Worm (Caenorhabditis elegans): ENCODE results near the gene ZK688.7.

Gene ZK688.7

ce11 chrIII:7872776-7873175 lies 38.7 kb downstream of the ZK688.7 start (continued):
- no peak for TF ChIP-seq dpl-1 (GFP tag; optimal IDR thresholded peaks at IDR 0.05)
- TF ChIP-seq ceh-90 (tag; optimal IDR thresholded peaks at IDR 0.05), result no peak

DNA sequence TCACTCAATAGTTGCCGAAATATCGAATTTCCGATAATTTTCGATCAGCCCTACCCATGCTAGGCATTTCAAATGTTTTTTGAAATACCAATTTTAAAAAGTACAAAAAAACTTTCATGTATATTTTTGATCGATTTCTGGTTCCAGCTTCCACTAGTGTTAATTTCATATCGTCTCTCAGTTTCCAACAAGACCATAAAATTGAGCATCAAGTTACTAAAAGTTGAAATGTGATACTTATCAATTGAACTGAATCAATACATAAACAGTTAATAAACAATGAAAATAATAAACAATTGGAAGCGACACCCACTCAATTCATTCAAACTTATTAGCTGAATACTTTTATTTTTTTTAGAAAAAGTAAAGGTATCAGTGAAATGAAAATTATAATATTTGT lies 45.2 kb downstream of the ZK688.7 start, which contains the start of gene cup-4:
Gene cup-4, plus strand, starts transcription at position 301 of the 400 bp plus-strand sequence.
- TF ChIP-seq aha-1 (tag; optimal IDR thresholded peaks at IDR 0.05) (no peak), swsn-7 (tag; optimal IDR thresholded peaks at IDR 0.05) (no peak), xbp-1 (tag; optimal IDR thresholded peaks at IDR 0.05) (no peak), hlh-4 (tag; optimal IDR thresholded peaks at IDR 0.05) (no peak), alr-1 (tag; optimal IDR thresholded peaks at IDR 0.05; ENCODE audit: borderline replicate concordance) (no peak), fkh-4 (tag; optimal IDR thresholded peaks at IDR 0.05; ENCODE audit: borderline replicate concordance) (no peak), C04F5.9 (tag; optimal IDR thresholded peaks at IDR 0.05) (no peak), fkh-8 (tag; optimal IDR thresholded peaks at IDR 0.05) (no peak), egl-13 (tag; optimal IDR thresholded peaks at IDR 0.05) (no peak), lin-14 (GFP tag; optimal IDR thresholded peaks at IDR 0.05) (no peak), nhr-19 (GFP tag; conservative IDR thresholded peaks at IDR 0.05) (no peak), snu-23 (GFP tag; optimal IDR thresholded peaks at IDR 0.05) (no peak), nhr-84 (tag; optimal IDR thresholded peaks at IDR 0.05) (no peak), nhr-90 (tag; optimal IDR thresholded peaks at IDR 0.05; ENCODE audit: poor library complexity) (no peak), ceh-90 (tag; optimal IDR thresholded peaks at IDR 0.05) (no peak), isw-1 (GFP tag; IDR thresholded peaks at IDR 0.05) (no peak), elt-3 (tag; optimal IDR thresholded peaks at IDR 0.05) (no peak), tbx-2 (tag; optimal IDR thresholded peaks at IDR 0.05) (no peak), sptf-1 (tag; optimal IDR thresholded peaks at IDR 0.05) (no peak)

DNA sequence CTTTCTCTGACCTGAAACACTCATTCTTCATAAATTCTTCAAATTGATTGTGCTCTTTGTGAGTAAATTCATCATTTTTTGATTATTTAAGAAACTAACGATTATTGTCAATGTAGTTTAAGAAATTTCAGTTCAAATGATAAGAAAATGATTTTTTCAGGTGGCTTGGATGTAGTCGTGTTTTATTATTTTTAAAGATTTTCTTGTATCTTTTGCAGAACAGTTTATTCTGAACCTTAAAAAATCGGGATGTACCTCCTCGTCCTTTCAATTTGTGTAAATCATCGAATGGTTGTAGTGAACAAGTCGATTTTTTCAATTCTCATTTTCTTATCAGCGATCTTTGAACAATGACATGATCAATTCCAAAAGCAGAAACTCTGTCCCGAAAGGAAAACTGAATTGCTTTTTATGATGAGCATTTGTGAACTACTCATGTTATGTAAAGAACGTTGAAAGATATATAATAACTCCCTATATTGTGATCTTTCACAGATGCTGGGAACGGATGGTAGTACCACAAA lies 46.1 kb downstream of the ZK688.7 start, which contains the start of gene slc-17.3:
Gene slc-17.3, minus strand, starts transcription at position 51 of the 524 bp plus-strand sequence.
- no peak for TF ChIP-seq aha-1 (tag; optimal IDR thresholded peaks at IDR 0.05)
- TF ChIP-seq nhr-19 (GFP tag; conservative IDR thresholded peaks at IDR 0.05), result no peak
- no peak for TF ChIP-seq unc-62 (GFP tag; optimal IDR thresholded peaks at IDR 0.05)
- no peak for TF ChIP-seq mep-1 (tag; optimal IDR thresholded peaks at IDR 0.05)
- TF ChIP-seq nhr-85 (tag), result no peak
- TF ChIP-seq ces-1 (GFP tag; optimal IDR thresholded peaks at IDR 0.05), result no peak
- TF ChIP-seq Y116A8C.19 (tag; optimal IDR thresholded peaks at IDR 0.05; ENCODE audit: borderline replicate concordance), result no peak
- no peak for TF ChIP-seq fos-1 (tag; optimal IDR thresholded peaks at IDR 0.05)
- TF ChIP-seq nhr-20 (tag; optimal IDR thresholded peaks at IDR 0.05), result no peak
- TF ChIP-seq hpl-2 (GFP tag; optimal IDR thresholded peaks at IDR 0.05), result no peak
- TF ChIP-seq lin-14 (GFP tag; optimal IDR thresholded peaks at IDR 0.05), result no peak
- no peak for TF ChIP-seq egl-13 (tag; optimal IDR thresholded peaks at IDR 0.05)
- TF ChIP-seq nhr-77 (tag; optimal IDR thresholded peaks at IDR 0.05), result no peak
- TF ChIP-seq unc-86 (tag; optimal IDR thresholded peaks at IDR 0.05), result no peak
- no peak for TF ChIP-seq irx-1 (tag; optimal IDR thresholded peaks at IDR 0.05)

- TF ChIP-seq blmp-1 (tag; optimal IDR thresholded peaks at IDR 0.05) (peak; percentile 35), elt-3 (tag; optimal IDR thresholded peaks at IDR 0.05) (no peak), ceh-63 (GFP tag; optimal IDR thresholded peaks at IDR 0.05) (no peak), lin-35 (GFP tag; optimal IDR thresholded peaks at IDR 0.05) (peak; percentile 55 to 60), nhr-20 (tag; optimal IDR thresholded peaks at IDR 0.05) (no peak), sup-37 (GFP tag; optimal IDR thresholded peaks at IDR 0.05) (no peak), aha-1 (tag; optimal IDR thresholded peaks at IDR 0.05) (no peak), F16B12.6 (tag; optimal IDR thresholded peaks at IDR 0.05) (peak; percentile 81), ceh-82 (tag; optimal IDR thresholded peaks at IDR 0.05) (peak in 1 of 3 experiments; percentile 11), lin-15B (tag; optimal IDR thresholded peaks at IDR 0.05) (no peak), Y116A8C.19 (tag; optimal IDR thresholded peaks at IDR 0.05; ENCODE audit: borderline replicate concordance) (no peak), efl-1 (optimal IDR thresholded peaks at IDR 0.05) (peak; percentile 35 to 57), efl-1 (GFP tag; optimal IDR thresholded peaks at IDR 0.05 in 1 of 2) (peak; percentile 65 to 94), isw-1 (GFP tag; IDR thresholded peaks at IDR 0.05) (no peak), snpc-4 (tag; optimal IDR thresholded peaks at IDR 0.05) (no peak), lin-14 (GFP tag; optimal IDR thresholded peaks at IDR 0.05) (no peak), aly-2 (tag; optimal IDR thresholded peaks at IDR 0.05) (no peak), zip-4 (GFP tag; optimal IDR thresholded peaks at IDR 0.05) (no peak), nhr-28 (tag; optimal IDR thresholded peaks at IDR 0.05) (no peak), swsn-7 (tag; optimal IDR thresholded peaks at IDR 0.05) (no peak), tlp-1 (tag; optimal IDR thresholded peaks at IDR 0.05) (no peak), snu-23 (GFP tag; optimal IDR thresholded peaks at IDR 0.05) (peak; percentile 39), C16A3.4 (tag; optimal IDR thresholded peaks at IDR 0.05) (no peak), dpl-1 (GFP tag; optimal IDR thresholded peaks at IDR 0.05) (peak; percentile 32 to 64 (median 47)), xbp-1 (tag; optimal IDR thresholded peaks at IDR 0.05) (no peak), ama-1 (optimal IDR thresholded peaks at IDR 0.05) (no peak)
Measured at ce11 chrIII:7861535-7862120, 49.8 kb downstream of the ZK688.7 start, which contains the start of gene snr-5. snr-5 (plus strand) TSS chrIII:7862070.
